Worm (Caenorhabditis elegans): Measurements from ENCODE around the gene T05H4.3.

The T05H4.3 gene

DNA sequence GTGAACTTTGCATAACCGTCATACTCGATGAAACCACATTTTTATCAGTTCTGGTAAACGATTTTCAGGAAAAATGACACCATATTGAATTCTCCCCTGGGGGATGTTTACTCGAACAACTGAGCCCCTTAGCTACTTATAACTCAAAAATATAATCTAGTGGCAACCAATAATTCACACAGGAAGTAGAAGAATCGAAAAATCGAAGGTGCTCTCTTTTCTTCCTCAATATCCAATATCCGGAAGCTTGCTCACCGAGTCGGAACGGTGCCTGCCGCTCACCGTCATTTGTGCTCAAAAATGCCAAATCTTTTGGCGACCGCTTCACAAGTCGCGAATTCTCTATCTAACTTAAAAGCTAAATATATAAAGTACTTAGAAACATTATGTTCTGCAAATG is at the start of gene T05H4.3:
T05H4.3 (plus strand) TSS at position 301 of the 400 bp plus-strand sequence.
- TF ChIP-seq unc-62 (GFP tag; optimal IDR thresholded peaks at IDR 0.05), result no peak

DNA sequence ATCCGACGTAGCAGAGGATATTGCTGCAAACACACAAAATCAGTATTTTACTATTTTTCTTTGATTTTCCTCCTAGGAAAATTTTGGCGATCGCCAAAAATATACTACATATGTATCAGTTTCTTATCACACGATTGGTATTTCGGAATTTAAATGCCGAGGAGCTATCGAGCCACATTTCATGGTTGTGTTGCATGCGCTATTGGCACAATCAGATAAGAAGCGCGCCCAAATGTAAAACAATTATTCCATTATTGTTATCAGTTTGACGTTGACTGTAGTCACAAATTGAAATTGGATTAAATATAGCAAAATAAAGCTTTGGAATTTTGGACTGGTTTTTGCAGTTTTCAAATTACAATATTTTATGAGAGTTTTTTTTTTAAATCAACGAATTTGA is 43.2 kb upstream of the T05H4.3 start:
- no peak for TF ChIP-seq unc-62 (GFP tag; optimal IDR thresholded peaks at IDR 0.05)

DNA sequence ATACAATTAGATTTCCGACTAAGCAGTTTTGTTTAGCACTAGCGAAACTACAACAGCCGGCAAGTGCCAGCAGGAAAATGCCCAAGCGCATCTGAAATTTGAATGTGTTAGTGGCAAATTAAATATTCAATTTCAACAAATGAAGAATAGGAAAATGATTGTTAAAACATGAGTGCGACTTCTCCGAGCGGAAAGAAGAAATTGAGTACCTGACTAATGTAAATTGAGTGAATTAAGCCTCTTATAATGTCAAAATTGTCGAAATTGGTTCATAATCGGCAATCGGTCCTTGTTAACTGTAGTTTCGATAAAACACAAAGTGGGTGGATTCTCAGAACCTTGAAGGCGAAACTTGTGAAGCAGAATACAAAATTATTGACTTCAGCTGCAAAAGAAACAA is 42.3 kb upstream of the T05H4.3 start, which contains the start of gene gfi-1:
gfi-1 (minus strand) TSS at position 101 of the 400 bp plus-strand sequence.
- no peak for TF ChIP-seq unc-62 (GFP tag; optimal IDR thresholded peaks at IDR 0.05)

DNA sequence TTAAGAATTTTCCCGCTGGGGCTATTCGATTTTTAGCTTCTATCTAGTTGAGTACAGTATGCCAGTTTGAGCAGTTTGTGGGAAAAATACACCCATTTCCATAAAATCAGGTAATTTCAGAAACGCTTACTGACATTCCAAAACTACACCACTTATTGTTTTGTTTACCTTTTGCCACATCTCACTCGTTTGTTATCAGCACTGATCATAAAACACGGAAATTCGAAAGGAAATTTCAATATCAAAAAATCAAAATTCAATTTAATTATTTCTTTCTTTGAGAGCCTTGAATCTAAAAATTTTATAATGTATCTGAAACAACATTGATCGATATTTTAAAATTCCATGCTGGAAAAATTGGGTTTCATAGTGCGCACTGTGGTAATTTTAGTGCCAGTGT is 41.6 kb upstream of the T05H4.3 start:
- no peak for TF ChIP-seq unc-62 (GFP tag; optimal IDR thresholded peaks at IDR 0.05)

DNA sequence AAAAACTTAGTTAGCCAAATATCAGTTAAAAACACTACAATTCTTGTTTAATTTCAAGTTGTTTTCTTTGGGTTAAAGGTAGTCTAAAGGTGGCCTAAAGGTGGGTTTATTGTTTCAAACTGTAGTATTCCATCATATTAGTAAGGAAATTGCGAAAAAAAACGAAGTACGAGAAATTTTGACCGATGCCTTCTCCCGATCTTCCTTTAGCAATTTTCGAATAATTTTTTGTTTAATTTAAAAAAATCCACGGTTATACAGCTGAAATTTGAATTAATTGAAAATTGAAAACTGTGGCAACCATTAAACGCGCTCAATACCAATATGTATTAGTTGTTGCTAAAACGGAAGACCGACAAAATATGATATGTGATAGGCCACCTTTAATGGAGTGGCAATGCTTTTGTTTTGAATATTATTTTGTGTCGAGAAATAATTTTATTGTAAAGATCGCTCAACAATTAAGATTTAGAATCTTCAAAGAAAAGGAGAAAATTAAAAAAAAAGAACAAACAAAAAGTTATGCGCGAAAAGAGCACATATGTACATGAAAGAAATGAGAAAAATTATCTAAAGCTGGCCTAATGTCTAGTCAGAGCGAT is 41.1 kb upstream of the T05H4.3 start:
- TF ChIP-seq unc-62 (GFP tag; optimal IDR thresholded peaks at IDR 0.05), result no peak

DNA sequence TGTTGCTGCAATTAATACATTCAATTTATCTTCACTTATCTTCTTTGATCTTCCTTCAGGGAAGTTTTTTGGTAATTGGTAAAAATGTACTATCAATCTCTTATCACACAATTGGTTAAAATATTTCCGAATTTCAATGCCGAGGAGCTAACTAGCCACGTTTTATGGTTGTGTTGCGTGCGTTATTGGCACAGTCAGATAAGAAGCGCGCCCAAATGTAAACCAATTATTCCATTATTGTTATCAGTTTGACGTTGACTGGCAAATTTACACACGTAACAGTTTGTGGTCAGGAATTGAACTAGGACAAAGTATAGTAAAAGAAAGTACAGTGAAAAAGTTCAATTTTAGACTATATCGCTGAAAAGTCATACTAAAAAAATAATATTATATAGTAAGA is 34.5 kb upstream of the T05H4.3 start:
- no peak for TF ChIP-seq unc-62 (GFP tag; optimal IDR thresholded peaks at IDR 0.05)

DNA sequence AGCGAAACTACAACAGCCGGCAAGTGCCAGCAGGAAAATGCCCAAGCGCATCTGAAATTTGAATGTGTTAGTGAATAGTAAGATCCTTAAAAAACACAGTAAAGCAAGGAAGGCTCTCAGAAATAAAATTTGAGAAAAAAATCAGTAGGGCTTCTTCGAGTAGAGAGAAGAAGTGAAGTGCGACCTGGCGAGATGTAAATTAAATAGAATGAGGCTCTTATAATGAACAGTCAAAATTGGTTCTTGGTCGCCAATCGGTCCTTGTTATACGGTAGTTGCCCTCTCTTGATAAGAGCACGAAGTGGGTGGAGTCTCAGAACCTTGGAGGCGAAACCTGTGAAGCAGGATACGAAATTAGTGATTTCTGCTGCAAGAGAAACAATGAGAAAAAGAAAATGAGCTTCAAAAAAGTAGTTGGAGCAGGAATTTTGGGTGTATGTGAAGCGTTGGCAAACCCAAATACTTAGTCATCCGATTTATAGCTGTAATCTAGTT is 33.4 kb upstream of the T05H4.3 start, which contains the start of gene bcf-1:
bcf-1 (minus strand) TSS at position 51 of the 495 bp plus-strand sequence.
- TF ChIP-seq unc-62 (GFP tag; optimal IDR thresholded peaks at IDR 0.05), result no peak

DNA sequence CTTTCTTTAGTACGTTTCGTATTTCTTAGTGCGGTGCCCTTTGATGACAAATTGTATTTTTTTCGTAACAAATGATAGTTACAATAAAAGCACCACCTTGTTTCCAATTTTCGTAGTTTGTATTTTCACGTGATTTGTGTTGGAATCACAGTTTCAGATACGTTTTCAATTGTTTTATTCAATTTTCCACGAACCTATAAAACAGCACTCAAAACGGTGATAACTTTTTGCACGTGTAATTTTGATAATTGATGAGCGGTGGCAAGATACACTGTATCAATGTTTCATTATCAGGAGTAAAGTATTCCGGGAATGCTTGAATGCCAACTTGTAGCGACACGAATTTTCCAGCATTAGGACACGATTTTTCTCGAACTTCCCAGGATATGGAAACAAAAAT is 31.0 kb upstream of the T05H4.3 start:
- TF ChIP-seq unc-62 (GFP tag; optimal IDR thresholded peaks at IDR 0.05), result no peak

DNA sequence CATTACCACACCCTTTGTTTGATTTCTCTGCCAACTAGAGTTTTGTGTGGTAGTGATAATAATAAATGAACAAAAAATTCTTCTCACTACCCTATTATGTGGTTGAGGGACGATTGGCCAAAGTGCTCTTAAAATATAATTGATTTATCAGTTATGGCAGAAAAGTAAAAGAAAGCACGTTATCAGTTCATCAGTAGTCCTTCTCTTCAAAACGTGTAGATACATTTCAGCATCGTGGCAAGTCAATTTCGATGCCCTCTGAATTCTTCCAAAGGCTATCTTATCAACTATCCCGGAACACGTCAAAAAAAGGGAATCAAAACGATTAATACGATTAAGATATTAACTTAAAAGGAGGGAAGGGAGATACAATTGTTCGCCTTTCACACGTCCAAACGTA is 29.1 kb upstream of the T05H4.3 start:
- no peak for TF ChIP-seq unc-62 (GFP tag; optimal IDR thresholded peaks at IDR 0.05)

DNA sequence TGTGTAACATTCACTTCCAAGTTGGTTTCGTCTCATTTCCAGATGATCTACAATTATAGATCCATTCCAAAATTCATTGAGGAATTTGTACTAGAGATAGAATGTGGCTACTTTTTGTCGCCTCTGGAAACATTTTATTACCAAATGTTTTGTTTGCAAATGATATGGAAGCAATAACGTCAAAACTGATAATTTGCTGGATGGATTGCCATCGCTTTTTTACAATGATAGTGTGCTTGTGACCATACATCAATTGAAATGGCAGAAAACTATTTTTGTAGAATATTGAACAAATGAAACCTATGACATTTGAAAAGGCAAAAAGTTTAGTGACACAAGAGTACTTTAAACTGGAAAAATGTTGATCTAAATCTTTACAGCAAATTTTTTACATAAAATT is 27.7 kb upstream of the T05H4.3 start:
- no peak for TF ChIP-seq unc-62 (GFP tag; optimal IDR thresholded peaks at IDR 0.05)

DNA sequence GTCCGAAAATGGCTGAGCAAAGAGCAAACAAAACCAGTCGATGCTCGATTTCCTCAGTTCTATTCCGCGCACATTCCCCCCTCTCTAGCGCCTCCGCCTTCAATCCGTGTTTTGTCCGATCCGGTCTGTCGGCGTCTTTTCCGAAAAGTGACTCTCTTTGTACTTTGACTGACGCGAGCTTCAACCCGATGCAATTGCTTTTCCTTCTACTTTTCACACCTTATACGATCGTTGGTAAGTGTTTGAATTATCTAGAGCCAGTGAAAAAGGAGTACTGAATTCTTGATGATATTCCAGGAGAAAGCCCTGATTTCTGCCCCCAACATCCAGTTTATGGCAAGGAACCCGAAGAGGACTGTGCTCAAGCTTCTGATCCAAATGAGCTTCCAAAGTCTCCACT is 27.2 kb upstream of the T05H4.3 start, which contains the start of gene cht-6:
cht-6 (plus strand) TSS at position 9 of the 400 bp plus-strand sequence.
- TF ChIP-seq unc-62 (GFP tag; optimal IDR thresholded peaks at IDR 0.05), result no peak

DNA sequence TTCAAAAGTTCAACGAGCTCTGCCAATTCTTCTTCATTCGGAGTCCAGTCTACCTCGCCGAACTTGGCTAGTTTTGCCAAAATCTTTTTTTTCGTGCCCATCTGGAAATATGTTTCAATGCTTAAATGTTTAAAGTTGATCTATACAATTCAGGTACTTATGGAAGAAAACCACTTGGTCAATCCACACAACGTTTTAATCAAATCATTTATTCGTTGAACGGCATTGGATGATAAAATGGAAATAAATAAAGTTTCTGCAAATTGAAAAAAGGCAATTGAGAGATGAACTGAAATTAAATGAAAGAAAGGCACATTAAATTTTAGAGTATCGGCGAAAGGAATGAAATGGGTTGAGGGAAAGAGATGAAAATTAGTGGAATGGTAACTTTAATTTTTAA is 18.1 kb upstream of the T05H4.3 start, which contains the start of gene urb-1:
urb-1 (minus strand) TSS at position 101 of the 400 bp plus-strand sequence.
- no peak for TF ChIP-seq unc-62 (GFP tag; optimal IDR thresholded peaks at IDR 0.05)

DNA sequence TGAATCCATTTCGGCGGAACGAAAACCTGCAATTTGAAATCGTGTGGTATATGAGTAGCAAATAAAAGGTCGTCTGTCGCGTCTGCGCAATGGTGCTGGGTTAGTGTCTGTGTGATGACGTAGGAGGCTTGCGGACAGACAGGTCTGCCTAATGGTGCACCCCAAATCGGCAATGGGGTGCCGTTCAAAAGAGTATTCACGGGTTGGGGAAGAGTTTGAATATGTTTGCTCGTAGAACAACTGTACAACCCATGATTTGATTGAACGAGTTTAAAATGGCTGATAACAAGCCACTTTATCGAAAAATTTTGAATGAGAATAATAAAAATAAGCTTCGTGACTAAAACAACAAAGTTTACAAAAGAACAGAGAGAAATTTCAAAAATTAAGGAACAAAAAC is 16.2 kb upstream of the T05H4.3 start, which contains the start of gene T05H4.11:
T05H4.11 (minus strand) TSS at position 335 of the 400 bp plus-strand sequence.
- no peak for TF ChIP-seq unc-62 (GFP tag; optimal IDR thresholded peaks at IDR 0.05)

DNA sequence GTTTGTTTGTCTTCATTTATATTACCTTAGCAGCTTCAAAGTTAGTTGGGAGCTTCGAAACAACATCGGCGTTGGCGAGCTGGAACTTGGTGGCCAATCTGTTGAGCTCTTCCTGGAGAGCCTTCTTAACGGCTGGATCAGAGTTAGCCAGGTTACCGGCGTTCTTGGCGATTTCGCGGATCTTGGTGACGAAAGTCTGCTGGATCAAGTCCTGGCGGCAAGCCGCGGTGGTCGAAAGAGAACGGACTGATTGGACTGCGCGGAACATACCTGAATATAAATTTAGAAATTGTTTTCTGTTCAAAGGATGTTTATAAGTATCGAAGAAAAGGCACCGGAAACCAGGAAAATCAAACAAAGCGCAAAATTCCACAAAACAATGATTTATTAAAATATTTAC is 15.3 kb upstream of the T05H4.3 start, which contains the start of gene atp-4:
atp-4 (minus strand) TSS at position 270 of the 400 bp plus-strand sequence.
- no peak for TF ChIP-seq unc-62 (GFP tag; optimal IDR thresholded peaks at IDR 0.05)

DNA sequence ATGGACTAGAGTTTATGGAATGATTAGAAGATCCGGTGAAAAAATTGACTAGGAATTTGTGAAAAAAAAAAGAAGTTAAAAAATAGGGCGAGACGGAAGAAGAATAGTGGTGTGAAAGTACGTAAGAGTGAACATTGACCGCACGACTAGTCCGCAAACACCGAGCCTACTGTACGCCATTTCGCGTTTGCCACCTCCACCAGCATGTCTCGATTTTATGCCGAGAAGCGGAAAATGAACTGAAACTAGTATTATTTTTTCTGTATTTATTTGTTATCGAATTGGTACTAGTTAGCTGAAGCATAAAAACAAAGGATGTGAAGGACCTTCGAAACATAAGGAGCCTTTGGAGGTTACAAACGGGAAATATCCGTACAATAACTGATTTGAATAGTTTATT is 14.7 kb upstream of the T05H4.3 start:
- TF ChIP-seq unc-62 (GFP tag; optimal IDR thresholded peaks at IDR 0.05), result no peak

DNA sequence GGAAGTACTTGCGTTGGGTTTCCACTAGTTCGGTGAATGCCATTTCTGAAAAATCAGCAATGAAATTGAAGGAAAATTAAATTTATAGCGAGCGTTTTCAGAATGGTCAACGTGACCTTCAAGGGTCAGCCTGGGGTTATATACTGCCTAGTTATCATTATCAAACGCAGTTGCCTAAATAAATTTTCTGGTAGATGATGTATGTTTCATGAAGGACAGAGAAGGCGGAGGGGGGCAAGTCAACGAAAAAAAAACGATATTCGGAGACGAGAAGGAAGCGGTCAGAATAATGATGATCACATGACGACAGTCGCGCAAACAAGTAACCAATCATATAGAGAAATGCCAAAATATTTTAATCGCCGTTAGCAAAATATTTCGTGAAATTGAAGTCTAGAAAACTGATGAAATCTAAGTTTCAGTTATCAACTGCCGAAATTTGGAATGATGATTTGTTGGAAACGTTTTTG is 12.2 kb upstream of the T05H4.3 start, which contains the start of gene alh-4:
alh-4 (minus strand) TSS at position 51 of the 470 bp plus-strand sequence.
- TF ChIP-seq unc-62 (GFP tag; optimal IDR thresholded peaks at IDR 0.05), result no peak
